Worm (Caenorhabditis elegans) whole organism, midembryonic: ENCODE measurements around the gene F35E12.6.

ENCODE experiments used
- cog-1 ChIP-seq: sonication (generic microtip); optimal IDR thresholded peaks from 2 replicates; lab custom pipeline; 2016; ENCODE audit warnings: missing genetic modification characterization, missing compliant biosample characterization
- ref-1 ChIP-seq: fragments of 200-800 bp; sonication (Bioruptor generic); conservative IDR thresholded peaks from 2 replicates; pipeline ENCODE4 v1.3.6; 2022; ENCODE audit warnings: missing genetic modification reagents, missing genetic modification characterization, missing compliant biosample characterization
- tab-1 ChIP-seq: fragments of 200-800 bp; sonication (Bioruptor generic); IDR thresholded peaks from 2 replicates; pipeline ENCODE4 v1.3.6; 2022; ENCODE audit warnings: missing genetic modification characterization, missing compliant biosample characterization

DNA sequence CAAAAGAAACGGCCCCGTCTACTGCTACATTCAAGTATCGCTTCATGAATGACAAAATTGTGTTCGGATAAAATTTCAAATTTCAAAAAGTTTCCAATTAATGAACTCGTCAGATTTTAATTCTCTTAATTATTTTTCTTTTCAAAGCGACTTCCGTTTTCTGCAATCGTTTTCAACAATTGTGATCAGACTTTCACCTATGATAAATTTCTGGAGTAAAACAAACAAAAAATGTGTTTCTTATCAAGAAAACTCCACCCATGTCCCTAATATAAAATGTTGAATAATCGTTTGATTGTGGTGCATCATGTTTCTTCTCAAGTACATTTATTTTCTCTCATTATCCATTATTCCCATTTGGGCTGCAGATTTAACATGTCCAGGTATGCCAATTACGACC, 35.2 kb upstream of the F35E12.6 start, which contains the start of gene F20G2.5:
- no peak for TF ChIP-seq cog-1
- no peak for TF ChIP-seq ref-1
- TF ChIP-seq tab-1 (GFP tag; lab: Robert Waterston, UW), result no peak
